Fruit fly (Drosophila melanogaster) whole organism: ENCODE results near the gene CG5910.

Experiments
- CG8478 ChIP-seq: fragments of >200 bp; optimal IDR thresholded peaks from 2 replicates; lab custom pipeline; 2018; ENCODE audit warnings: inconsistent platforms
- Dll ChIP-seq: fragments of >200 bp; optimal IDR thresholded peaks from 2 replicates; lab custom pipeline; 2017
- EcR ChIP-seq, 2 experiments: fragments of >200 bp; optimal IDR thresholded peaks; 2 replicates each; lab custom pipeline; 2017; ENCODE audit warnings: missing biosample characterization in 2 of 2, missing genetic modification characterization in 2 of 2, missing genetic modification reagents in 2 of 2
- pan ChIP-seq: fragments of >200 bp; optimal IDR thresholded peaks from 2 replicates; lab custom pipeline; 2017
- psq ChIP-seq: fragments of >200 bp; optimal IDR thresholded peaks from 2 replicates; lab custom pipeline; 2017
- usp ChIP-seq: fragments of >200 bp; optimal IDR thresholded peaks from 2 replicates; lab custom pipeline; 2017; ENCODE audit warnings: missing biosample characterization, missing genetic modification characterization, mixed read lengths

Gene CG5910

dm6 chr3L:20462391-20462790 lies 20.2 kb downstream of the CG5910 start:
- TF ChIP-seq EcR (GFP tag; optimal IDR thresholded peaks at IDR 0.05; lab: Kevin White, UChicago) (no peak), CG8478 (lab: Kevin White, UChicago) (no peak), psq (no peak), Dll (lab: Kevin White, UChicago) (no peak), pan (lab: Kevin White, UChicago) (no peak), usp (GFP tag; lab: Kevin White, UChicago) (no peak)

dm6 chr3L:20464677-20465076 lies 22.5 kb downstream of the CG5910 start, which contains the start of gene atk:
atk (minus strand) TSS chr3L:20464862.
- TF ChIP-seq psq: no peak
- TF ChIP-seq pan (lab: Kevin White, UChicago): no peak
- no peak for TF ChIP-seq Dll (lab: Kevin White, UChicago)
- no peak for TF ChIP-seq CG8478 (lab: Kevin White, UChicago)
- no peak for TF ChIP-seq EcR (GFP tag; optimal IDR thresholded peaks at IDR 0.05; lab: Kevin White, UChicago)
- no peak for TF ChIP-seq usp (GFP tag; lab: Kevin White, UChicago)

dm6 chr3L:20465941-20466340 lies 23.7 kb downstream of the CG5910 start, which contains the start of gene CG42764:
CG42764 (minus strand) TSS chr3L:20466041.
- TF ChIP-seq Dll (lab: Kevin White, UChicago) (no peak), pan (lab: Kevin White, UChicago) (no peak), usp (GFP tag; lab: Kevin White, UChicago) (no peak), CG8478 (lab: Kevin White, UChicago) (no peak), psq (no peak), EcR (GFP tag; optimal IDR thresholded peaks at IDR 0.05; lab: Kevin White, UChicago) (no peak)

- TF ChIP-seq pan (lab: Kevin White, UChicago): no peak
- TF ChIP-seq Dll (lab: Kevin White, UChicago): no peak
- no peak for TF ChIP-seq usp (GFP tag; lab: Kevin White, UChicago)
- no peak for TF ChIP-seq CG8478 (lab: Kevin White, UChicago)
- TF ChIP-seq psq: no peak
- TF ChIP-seq EcR (GFP tag; optimal IDR thresholded peaks at IDR 0.05; lab: Kevin White, UChicago): no peak
These were observed 24.4 kb downstream of the CG5910 start, which contains the start of gene Tdh for dm6 chr3L:20466599-20466998. Tdh (plus strand) TSS chr3L:20466944.

dm6 chr3L:20467433-20467832 lies 25.2 kb downstream of the CG5910 start:
- TF ChIP-seq CG8478 (lab: Kevin White, UChicago): no peak
- no peak for TF ChIP-seq psq
- TF ChIP-seq usp (GFP tag; lab: Kevin White, UChicago): no peak
- TF ChIP-seq pan (lab: Kevin White, UChicago): no peak
- TF ChIP-seq Dll (lab: Kevin White, UChicago): no peak
- no peak for TF ChIP-seq EcR (GFP tag; optimal IDR thresholded peaks at IDR 0.05; lab: Kevin White, UChicago)

- TF ChIP-seq EcR (GFP tag; optimal IDR thresholded peaks at IDR 0.05; lab: Kevin White, UChicago): no peak
- no peak for TF ChIP-seq Dll (lab: Kevin White, UChicago)
- no peak for TF ChIP-seq usp (GFP tag; lab: Kevin White, UChicago)
- TF ChIP-seq CG8478 (lab: Kevin White, UChicago): no peak
- no peak for TF ChIP-seq psq
- no peak for TF ChIP-seq pan (lab: Kevin White, UChicago)
These were observed 28.8 kb downstream of the CG5910 start for dm6 chr3L:20470991-20471498.

- TF ChIP-seq CG8478 (lab: Kevin White, UChicago) (no peak), usp (GFP tag; lab: Kevin White, UChicago) (no peak), psq (no peak), EcR (GFP tag; optimal IDR thresholded peaks at IDR 0.05; lab: Kevin White, UChicago) (no peak), pan (lab: Kevin White, UChicago) (no peak), Dll (lab: Kevin White, UChicago) (no peak)
These were observed 29.5 kb downstream of the CG5910 start for dm6 chr3L:20471499-20472313.

- TF ChIP-seq usp (GFP tag; lab: Kevin White, UChicago) (no peak), psq (no peak), EcR (GFP tag; optimal IDR thresholded peaks at IDR 0.05; lab: Kevin White, UChicago) (no peak), pan (lab: Kevin White, UChicago) (no peak), Dll (lab: Kevin White, UChicago) (no peak), CG8478 (lab: Kevin White, UChicago) (no peak)
These were observed 30.4 kb downstream of the CG5910 start for dm6 chr3L:20472607-20473006.

dm6 chr3L:20473021-20473799 lies 31.0 kb downstream of the CG5910 start, which contains the start of the genes CG32428 and CG5969:
CG32428 (minus strand) TSS chr3L:20473723.
CG5969 (plus strand) TSS chr3L:20473783.
- TF ChIP-seq pan (lab: Kevin White, UChicago) (no peak), CG8478 (lab: Kevin White, UChicago) (no peak), EcR (GFP tag; optimal IDR thresholded peaks at IDR 0.05; lab: Kevin White, UChicago) (no peak), Dll (lab: Kevin White, UChicago) (no peak), usp (GFP tag; lab: Kevin White, UChicago) (no peak), psq (no peak)

dm6 chr3L:20474197-20474788 lies 32.1 kb downstream of the CG5910 start, which contains the start of gene isoQC:
isoQC (plus strand) TSS chr3L:20474466.
- TF ChIP-seq Dll (lab: Kevin White, UChicago): no peak
- TF ChIP-seq CG8478 (lab: Kevin White, UChicago): no peak
- no peak for TF ChIP-seq EcR (GFP tag; optimal IDR thresholded peaks at IDR 0.05; lab: Kevin White, UChicago)
- no peak for TF ChIP-seq usp (GFP tag; lab: Kevin White, UChicago)
- TF ChIP-seq psq: no peak
- no peak for TF ChIP-seq pan (lab: Kevin White, UChicago)
